Worm (Caenorhabditis elegans) whole organism, young adult: ENCODE results near the gene nhr-42.

Experiments
- nhr-27 ChIP-seq: fragments of 200-800 bp; sonication (Bioruptor generic); optimal IDR thresholded peaks from 2 replicates; lab custom pipeline; 2018; ENCODE audit warnings: mild to moderate bottlenecking, missing genetic modification characterization, moderate library complexity, missing compliant biosample characterization
- repo-1 ChIP-seq: sonication (generic microtip); optimal IDR thresholded peaks from 2 replicates; lab custom pipeline; 2017; ENCODE audit warnings: mild to moderate bottlenecking, missing genetic modification characterization, missing compliant biosample characterization

DNA sequence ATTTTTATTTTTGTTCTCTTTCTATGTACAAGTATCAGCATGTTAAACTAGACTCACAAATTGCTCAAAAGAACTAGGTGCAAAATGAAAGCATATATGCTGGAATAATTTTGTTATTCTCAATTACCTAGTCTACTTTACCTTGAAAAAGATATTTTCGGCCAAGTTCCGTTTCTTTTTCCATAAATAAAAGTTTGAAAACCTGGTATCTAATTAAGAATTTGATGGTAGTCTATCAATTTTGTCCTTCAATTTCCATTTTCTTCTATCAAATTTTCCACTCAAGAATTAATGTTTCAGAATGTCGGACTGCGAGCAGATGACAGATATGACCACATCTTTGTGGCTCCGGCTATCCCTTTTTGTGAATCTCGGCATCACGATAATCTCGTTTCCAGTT, 5.2 kb downstream of the nhr-42 start, which contains the start of gene srab-4:
- TF ChIP-seq repo-1 (tag; lab: Kevin White, UChicago), result no peak
- no peak for TF ChIP-seq nhr-27 (tag; lab: Kevin White, UChicago)
